Worm (Caenorhabditis elegans): ENCODE results near the gene F59B1.8.

DNA sequence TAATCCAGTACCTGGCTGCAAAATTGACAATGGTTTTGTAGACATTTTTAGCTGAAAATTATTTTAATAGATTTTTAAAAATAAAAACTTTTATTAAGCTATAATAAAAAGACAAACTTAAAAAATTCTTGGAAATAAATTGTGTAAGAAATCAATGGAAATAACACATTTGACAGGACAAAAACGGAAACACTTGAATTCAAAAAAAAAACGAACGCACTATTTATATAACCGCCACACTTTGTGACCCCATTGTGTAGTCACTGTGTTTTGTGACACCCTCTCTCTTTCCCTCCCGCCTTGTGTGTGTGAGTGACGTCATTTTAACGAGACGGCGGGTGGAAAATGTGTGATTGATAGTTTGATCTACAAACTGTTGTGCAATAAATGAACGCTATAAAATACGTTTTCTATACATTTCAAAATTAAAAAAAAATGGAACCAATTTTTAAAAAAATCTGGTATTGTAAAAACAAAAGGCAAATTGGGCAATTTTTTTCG lies at the start of gene F59B1.8:
- TF ChIP-seq nhr-28 (tag; optimal IDR thresholded peaks at IDR 0.05), result no peak
- TF ChIP-seq nhr-76 (tag; optimal IDR thresholded peaks at IDR 0.05), result no peak
